Worm (Caenorhabditis elegans) whole organism, young adult: Measurements from ENCODE around the gene exos-4.1.

Experiments used
- K11D2.4 ChIP-seq: fragments of 200-800 bp; sonication (Bioruptor generic); IDR thresholded peaks from 2 replicates; pipeline ENCODE4 v1.3.6; 2022; ENCODE audit warnings: missing genetic modification reagents, missing genetic modification characterization, missing compliant biosample characterization
- ZK185.1 ChIP-seq: sonication (generic microtip); optimal IDR thresholded peaks from 2 replicates; lab custom pipeline; 2016; ENCODE audit warnings: mild to moderate bottlenecking, missing genetic modification characterization, missing compliant biosample characterization; ENCODE audit not compliant: poor library complexity, severe bottlenecking
- ama-1 ChIP-seq, 3 experiments: fragments of 150-350 bp in 1 of 3; sonication (generic microtip) in 2 of 3; optimal IDR thresholded peaks; 2 replicates each; lab custom pipeline; 2014 to 2018; ENCODE audit warnings: missing biosample characterization in 2 of 3, missing genetic modification characterization in 2 of 3, missing genetic modification reagents in 2 of 3
- athp-1 ChIP-seq: sonication (generic microtip); optimal IDR thresholded peaks from 2 replicates; lab custom pipeline; 2017; ENCODE audit warnings: mild to moderate bottlenecking, missing genetic modification characterization, missing compliant biosample characterization
- cebp-1 ChIP-seq, 2 experiments: fragments of 200-800 bp in 1 of 2; sonication (Bioruptor generic) in 1 of 2; sonication (generic microtip) in 1 of 2; IDR thresholded peaks in 1 of 2; optimal IDR thresholded peaks in 1 of 2; 2 replicates each; pipeline versions ENCODE4 v1.3.6 to Lab custom; 2017 to 2022; ENCODE audit warnings: missing compliant biosample characterization in 2 of 2, missing genetic modification characterization in 2 of 2, mild to moderate bottlenecking in 1 of 2, missing genetic modification reagents in 1 of 2, moderate library complexity in 1 of 2
- cebp-2 ChIP-seq: fragments of 200-800 bp; sonication (Bioruptor generic); IDR thresholded peaks from 2 replicates; pipeline ENCODE4 v1.3.6; 2022; ENCODE audit warnings: missing genetic modification characterization, missing compliant biosample characterization
- ceh-100 ChIP-seq: fragments of 200-800 bp; sonication (Bioruptor generic); IDR thresholded peaks from 2 replicates; pipeline ENCODE4 v1.3.6; 2022; ENCODE audit warnings: missing genetic modification reagents, missing genetic modification characterization, missing compliant biosample characterization
- ceh-27 ChIP-seq: fragments of 200-800 bp; sonication (Bioruptor generic); optimal IDR thresholded peaks from 2 replicates; lab custom pipeline; 2018; ENCODE audit warnings: mild to moderate bottlenecking, missing genetic modification characterization, moderate library complexity, missing compliant biosample characterization
- ceh-91 ChIP-seq: fragments of 200-800 bp; sonication (Bioruptor generic); IDR thresholded peaks from 2 replicates; pipeline ENCODE4 v1.3.6; 2022; ENCODE audit warnings: missing genetic modification reagents, missing genetic modification characterization, missing compliant biosample characterization
- chd-7 ChIP-seq: sonication (generic microtip); optimal IDR thresholded peaks from 2 replicates; lab custom pipeline; 2016; ENCODE audit warnings: mild to moderate bottlenecking, missing genetic modification characterization, moderate library complexity, missing compliant biosample characterization
- efl-1 ChIP-seq: fragments of 150-350 bp; optimal IDR thresholded peaks from 2 replicates; lab custom pipeline; 2014; ENCODE audit warnings: missing biosample characterization, missing genetic modification reagents, missing genetic modification characterization
- egl-44 ChIP-seq: fragments of 200-800 bp; sonication (Bioruptor generic); IDR thresholded peaks from 2 replicates; pipeline ENCODE4 v1.3.6; 2022; ENCODE audit warnings: missing genetic modification reagents, missing genetic modification characterization, missing compliant biosample characterization
- ekl-4 ChIP-seq: fragments of 200-800 bp; sonication (Bioruptor generic); IDR thresholded peaks from 2 replicates; pipeline ENCODE4 v1.3.6; 2022; ENCODE audit warnings: missing genetic modification reagents, missing genetic modification characterization, missing compliant biosample characterization
- hlh-12 ChIP-seq: sonication (generic microtip); optimal IDR thresholded peaks from 2 replicates; lab custom pipeline; 2016; ENCODE audit warnings: missing genetic modification characterization, missing compliant biosample characterization
- let-526 ChIP-seq: fragments of 200-800 bp; sonication (Bioruptor generic); IDR thresholded peaks from 2 replicates; pipeline ENCODE4 v1.3.6; 2022; ENCODE audit warnings: missing genetic modification reagents, missing genetic modification characterization, missing compliant biosample characterization
- lin-26 ChIP-seq: fragments of 200-800 bp; sonication (Bioruptor generic); IDR thresholded peaks from 2 replicates; pipeline ENCODE4 v1.3.6; 2022; ENCODE audit warnings: missing genetic modification reagents, missing genetic modification characterization, missing compliant biosample characterization
- lin-40 ChIP-seq: sonication (generic microtip); optimal IDR thresholded peaks from 2 replicates; lab custom pipeline; 2016; ENCODE audit warnings: missing genetic modification characterization, mild to moderate bottlenecking, missing compliant biosample characterization, missing genotype, missing genetic modification reagents
- lin-54 ChIP-seq: fragments of 200-800 bp; sonication (Bioruptor generic); optimal IDR thresholded peaks from 2 replicates; lab custom pipeline; 2018; ENCODE audit warnings: mild to moderate bottlenecking, missing genetic modification characterization, missing compliant biosample characterization
- lir-1 ChIP-seq: fragments of 200-800 bp; sonication (Bioruptor generic); conservative IDR thresholded peaks from 2 replicates; pipeline ENCODE4 v1.3.6; 2022; ENCODE audit warnings: missing genetic modification reagents, missing genetic modification characterization, missing compliant biosample characterization
- lsy-27 ChIP-seq: sonication (generic microtip); optimal IDR thresholded peaks from 2 replicates; lab custom pipeline; 2017; ENCODE audit warnings: missing genetic modification characterization, mild to moderate bottlenecking, missing compliant biosample characterization, antibody characterized with exemption, missing genotype, borderline replicate concordance; ENCODE audit not compliant: insufficient read depth
- madf-6 ChIP-seq: fragments of 200-800 bp; sonication (Bioruptor generic); IDR thresholded peaks from 2 replicates; pipeline ENCODE4 v1.3.6; 2022; ENCODE audit warnings: missing genetic modification reagents, missing genetic modification characterization, missing compliant biosample characterization
- madf-8 ChIP-seq: fragments of 200-800 bp; sonication (Bioruptor generic); conservative IDR thresholded peaks from 2 replicates; pipeline ENCODE4 v1.3.6; 2022; ENCODE audit warnings: missing genetic modification reagents, missing genetic modification characterization, missing compliant biosample characterization
- mcd-1 ChIP-seq: fragments of 200-800 bp; sonication (Bioruptor generic); IDR thresholded peaks from 2 replicates; pipeline ENCODE4 v1.3.6; 2022; ENCODE audit warnings: missing genetic modification reagents, missing genetic modification characterization, missing compliant biosample characterization
- nfya-2 ChIP-seq: fragments of 200-800 bp; sonication (Bioruptor generic); IDR thresholded peaks from 2 replicates; pipeline ENCODE4 v1.3.6; 2022; ENCODE audit warnings: missing genetic modification reagents, missing genetic modification characterization, missing compliant biosample characterization
- nhr-120 ChIP-seq: fragments of 200-800 bp; sonication (Bioruptor generic); IDR thresholded peaks from 2 replicates; pipeline ENCODE4 v1.3.6; 2022; ENCODE audit warnings: missing genetic modification characterization, missing compliant biosample characterization
- nhr-90 ChIP-seq: sonication (generic microtip); optimal IDR thresholded peaks from 2 replicates; lab custom pipeline; 2016; ENCODE audit warnings: missing genotype, mild to moderate bottlenecking, missing genetic modification characterization, missing compliant biosample characterization
- repo-1 ChIP-seq: sonication (generic microtip); optimal IDR thresholded peaks from 2 replicates; lab custom pipeline; 2017; ENCODE audit warnings: mild to moderate bottlenecking, missing genetic modification characterization, missing compliant biosample characterization
- somi-1 ChIP-seq: fragments of 200-800 bp; sonication (Bioruptor generic); optimal IDR thresholded peaks from 2 replicates; lab custom pipeline; 2018; ENCODE audit warnings: mild to moderate bottlenecking, missing genetic modification characterization, missing compliant biosample characterization
- zfh-2 ChIP-seq: fragments of 200-800 bp; sonication (Bioruptor generic); conservative IDR thresholded peaks from 2 replicates; pipeline ENCODE4 v1.3.6; 2022; ENCODE audit warnings: missing genetic modification reagents, missing genetic modification characterization, missing compliant biosample characterization
- zim-3 ChIP-seq: sonication (generic microtip); optimal IDR thresholded peaks from 2 replicates; lab custom pipeline; 2017; ENCODE audit warnings: mild to moderate bottlenecking, missing genetic modification characterization, moderate library complexity, missing compliant biosample characterization
- ztf-22 ChIP-seq: fragments of 200-800 bp; sonication (Bioruptor generic); optimal IDR thresholded peaks from 2 replicates; lab custom pipeline; 2018; ENCODE audit warnings: mild to moderate bottlenecking, missing genetic modification characterization, moderate library complexity, missing compliant biosample characterization
- ztf-26 ChIP-seq: sonication (generic microtip); optimal IDR thresholded peaks from 2 replicates; lab custom pipeline; 2017; ENCODE audit warnings: missing genetic modification characterization, missing compliant biosample characterization
- ztf-28 ChIP-seq: fragments of 200-800 bp; sonication (Bioruptor generic); IDR thresholded peaks from 2 replicates; pipeline ENCODE4 v1.3.6; 2022; ENCODE audit warnings: missing genetic modification reagents, missing genetic modification characterization, missing compliant biosample characterization

exos-4.1 gene

ce11 chrIV:13078342-13078741 lies 20.5 kb upstream of the exos-4.1 start:
- TF ChIP-seq lin-54, result no peak
- TF ChIP-seq egl-44 (GFP tag; lab: Robert Waterston, UW), result no peak
- TF ChIP-seq let-526, result no peak

- TF ChIP-seq nfya-2 (no peak), cebp-1 (GFP tag; IDR thresholded peaks at IDR 0.05; lab: Robert Waterston, UW) (no peak), cebp-1 (tag; optimal IDR thresholded peaks at IDR 0.05; lab: Kevin White, UChicago) (peak; percentile 24), ztf-26 (tag; lab: Kevin White, UChicago) (peak; percentile 38), cebp-2 (0 out of 2 replicates have a peak, but pooled peaks have one; percentile 38), lsy-27 (tag; lab: Kevin White, UChicago) (no peak), efl-1 (GFP tag; lab: Kevin White, UChicago) (no peak), chd-7 (no peak), mcd-1 (GFP tag; lab: Robert Waterston, UW) (no peak), ceh-27 (GFP tag; lab: Kevin White, UChicago) (peak; percentile 36), zfh-2 (GFP tag; lab: Robert Waterston, UW) (no peak), ekl-4 (GFP tag; lab: Robert Waterston, UW) (no peak), ama-1 (optimal IDR thresholded peaks at IDR 0.05; lab: Kevin White, UChicago) (no peak), ama-1 (GFP tag; optimal IDR thresholded peaks at IDR 0.05; lab: Kevin White, UChicago) (no peak)
Observed at ce11 chrIV:13079119-13079518, 19.7 kb upstream of the exos-4.1 start, which contains the start of gene C39E9.8. Gene C39E9.8, plus strand, starts transcription at chrIV:13079446.

DNA sequence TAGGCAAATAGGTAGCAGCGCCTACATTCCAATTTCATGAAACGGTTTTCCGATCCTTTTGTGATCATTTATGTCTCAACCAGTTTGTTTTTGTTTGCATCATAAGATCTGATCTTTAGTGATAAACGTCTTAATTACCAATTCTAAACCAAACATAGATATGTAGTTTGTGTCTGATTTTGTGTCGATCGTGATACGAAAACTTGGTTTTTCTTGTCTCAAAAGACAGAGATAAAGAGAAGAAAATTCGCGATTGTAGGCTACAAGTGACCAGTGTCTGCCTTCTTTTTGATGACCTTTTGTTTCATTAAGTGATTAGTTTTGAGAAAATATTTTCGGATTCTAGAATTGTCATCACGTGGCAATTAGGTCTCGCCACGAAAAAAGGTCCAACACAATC lies 18.6 kb upstream of the exos-4.1 start:
- TF ChIP-seq athp-1, result no peak
- no peak for TF ChIP-seq hlh-12 (tag; lab: Kevin White, UChicago)
- no peak for TF ChIP-seq ceh-100
- no peak for TF ChIP-seq nfya-2
- TF ChIP-seq nhr-120 (GFP tag; lab: Robert Waterston, UW), result no peak
- no peak for TF ChIP-seq ZK185.1 (tag; lab: Kevin White, UChicago)
- no peak for TF ChIP-seq cebp-1 (GFP tag; IDR thresholded peaks at IDR 0.05; lab: Robert Waterston, UW)
- no peak for TF ChIP-seq cebp-1 (tag; optimal IDR thresholded peaks at IDR 0.05; lab: Kevin White, UChicago)
- no peak for TF ChIP-seq ztf-28 (GFP tag; lab: Robert Waterston, UW)

DNA sequence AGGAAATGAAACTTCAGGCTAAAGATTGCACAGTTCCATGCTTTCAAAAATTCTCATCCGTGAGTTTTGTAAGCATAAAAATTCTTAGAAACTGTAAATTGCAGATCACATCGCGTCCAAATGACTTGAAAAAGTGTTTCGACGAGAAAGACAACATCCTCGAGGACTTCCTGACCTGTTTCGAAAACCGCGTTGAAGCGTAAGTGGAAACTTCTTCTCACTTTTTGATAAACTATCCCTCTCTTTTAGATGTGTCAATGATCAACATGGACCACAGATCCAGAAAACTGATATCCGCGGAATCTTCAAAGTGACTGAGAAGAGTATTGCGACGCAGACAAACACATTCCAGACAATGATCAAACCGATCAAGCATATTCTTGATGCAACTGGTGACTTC lies 17.9 kb upstream of the exos-4.1 start:
- peak; percentile 31 for TF ChIP-seq ama-1 (optimal IDR thresholded peaks at IDR 0.05; lab: Kevin White, UChicago)
- TF ChIP-seq ama-1 (GFP tag; optimal IDR thresholded peaks at IDR 0.05; lab: Kevin White, UChicago), result no peak
- no peak for TF ChIP-seq zim-3 (tag; lab: Kevin White, UChicago)
- peak; percentile 40 for TF ChIP-seq repo-1 (tag; lab: Kevin White, UChicago)
- TF ChIP-seq nhr-90 (tag; lab: Kevin White, UChicago), result no peak
- TF ChIP-seq ztf-28 (GFP tag; lab: Robert Waterston, UW), result no peak
- no peak for TF ChIP-seq ztf-22
- no peak for TF ChIP-seq somi-1 (GFP tag; lab: Kevin White, UChicago)
- TF ChIP-seq mcd-1 (GFP tag; lab: Robert Waterston, UW), result no peak
- no peak for TF ChIP-seq lir-1
- 0 out of 2 replicates have a peak, but pooled peaks have one; percentile 6 for TF ChIP-seq madf-6 (GFP tag; lab: Robert Waterston, UW)
- TF ChIP-seq, all 124 proteins: peak for 3

- TF ChIP-seq K11D2.4 (0 out of 2 replicates have a peak, but pooled peaks have one; percentile 56), ceh-27 (GFP tag; lab: Kevin White, UChicago) (peak; percentile 19), lin-26 (GFP tag; lab: Robert Waterston, UW) (peak; percentile 60; the same call in 1 of the 2 replicates), ceh-91 (GFP tag; lab: Robert Waterston, UW) (no peak), mcd-1 (GFP tag; lab: Robert Waterston, UW) (peak; percentile 28; the same call in 1 of the 2 replicates), athp-1 (no peak), ztf-26 (tag; lab: Kevin White, UChicago) (peak; percentile 27), madf-8 (no peak), ama-1 (optimal IDR thresholded peaks at IDR 0.05; lab: Kevin White, UChicago) (peak; percentile 81), ama-1 (GFP tag; optimal IDR thresholded peaks at IDR 0.05; lab: Kevin White, UChicago) (no peak), nhr-120 (GFP tag; lab: Robert Waterston, UW) (no peak), lin-40 (tag; lab: Kevin White, UChicago) (no peak)
Observed at ce11 chrIV:13082106-13082505, 16.7 kb upstream of the exos-4.1 start.
